Fruit fly (Drosophila melanogaster): ENCODE data around the gene Deaf1.

Gene Deaf1

DNA sequence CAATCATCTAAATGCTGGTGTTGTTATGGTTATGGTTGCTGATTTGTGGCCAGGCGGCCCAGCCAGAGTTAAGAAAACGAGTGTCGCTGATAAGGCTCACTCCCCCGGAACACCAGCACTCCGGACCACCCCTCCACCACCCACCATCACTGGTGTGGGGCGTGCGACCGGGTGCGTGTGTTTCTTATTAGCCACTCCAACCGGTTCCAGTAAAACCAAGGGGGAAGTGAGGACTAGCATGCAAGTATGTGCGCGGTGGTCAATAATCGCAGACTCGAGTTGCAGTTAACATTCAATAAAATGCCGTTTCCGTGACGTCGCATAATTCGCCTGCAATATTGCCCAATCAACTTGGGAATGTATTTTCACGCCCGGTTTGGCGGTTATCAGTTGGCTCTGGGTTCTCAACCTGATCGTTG lies 54.5 kb downstream of the Deaf1 start (continued):
- no peak for TF ChIP-seq CG3163 (GFP tag; optimal IDR thresholded peaks at IDR 0.05)
- no peak for TF ChIP-seq CG18262 (tag; optimal IDR thresholded peaks at IDR 0.05)
- no peak for TF ChIP-seq nerfin-1 (tag; optimal IDR thresholded peaks at IDR 0.05)
- peak; percentile 44; the same call in 1 of the 2 replicates for TF ChIP-seq Atf6 (GFP tag; IDR thresholded peaks at IDR 0.05)
- 0 out of 2 replicates have a peak, but pooled peaks have one; percentile 34 for TF ChIP-seq Drgx (GFP tag; IDR thresholded peaks at IDR 0.05)
- no peak for TF ChIP-seq Eip74EF (GFP tag; optimal IDR thresholded peaks at IDR 0.05)
- TF ChIP-seq Sry-β (GFP tag; optimal IDR thresholded peaks at IDR 0.05): no peak
- TF ChIP-seq CG12659 (GFP tag; optimal IDR thresholded peaks at IDR 0.05): peak; percentile 1
- no peak for TF ChIP-seq CG17612 (GFP tag; IDR thresholded peaks at IDR 0.05)
- no peak for TF ChIP-seq Fer2 (tag; optimal IDR thresholded peaks at IDR 0.05)
- TF ChIP-seq CG7963 (GFP tag; IDR thresholded peaks at IDR 0.05; ENCODE audit: partially characterized antibody): no peak
- TF ChIP-seq ab (GFP tag; optimal IDR thresholded peaks at IDR 0.05): no peak
- no peak for TF ChIP-seq CG10321 (GFP tag; IDR thresholded peaks at IDR 0.05)
- TF ChIP-seq sens-2 (GFP tag; IDR thresholded peaks at IDR 0.05): no peak
- no peak for TF ChIP-seq Dll (GFP tag; IDR thresholded peaks at IDR 0.05; ENCODE audit: partially characterized antibody)
- no peak for TF ChIP-seq CG18619 (GFP tag; optimal IDR thresholded peaks at IDR 0.05)
- no peak for TF ChIP-seq shn (GFP tag; optimal IDR thresholded peaks at IDR 0.05)
- TF ChIP-seq run (tag; optimal IDR thresholded peaks at IDR 0.05): no peak
- TF ChIP-seq CG8281 (tag; optimal IDR thresholded peaks at IDR 0.05): no peak
- no peak for TF ChIP-seq stwl (tag; optimal IDR thresholded peaks at IDR 0.05)
- no peak for TF ChIP-seq Sry-δ (GFP tag; optimal IDR thresholded peaks at IDR 0.05)
- peak; percentile 73 for TF ChIP-seq mirr (GFP tag; optimal IDR thresholded peaks at IDR 0.05)
- no peak for TF ChIP-seq NFAT (GFP tag; IDR thresholded peaks at IDR 0.05)
- TF ChIP-seq tna (GFP tag; IDR thresholded peaks at IDR 0.05; ENCODE audit: partially characterized antibody): 0 out of 2 replicates have a peak, but pooled peaks have one; percentile 23
- no peak for TF ChIP-seq Dip3 (GFP tag; optimal IDR thresholded peaks at IDR 0.05)
- no peak for TF ChIP-seq az2 (GFP tag; optimal IDR thresholded peaks at IDR 0.05)
- TF ChIP-seq fd3F (GFP tag; optimal IDR thresholded peaks at IDR 0.05): no peak
- TF ChIP-seq CG12071 (GFP tag; optimal IDR thresholded peaks at IDR 0.05): no peak
- TF ChIP-seq dysf (GFP tag; IDR thresholded peaks at IDR 0.05): no peak
- peak; percentile 88 for TF ChIP-seq sug (tag; optimal IDR thresholded peaks at IDR 0.05)
- TF ChIP-seq Sox100B (GFP tag; optimal IDR thresholded peaks at IDR 0.05): no peak
- TF ChIP-seq row (GFP tag; IDR thresholded peaks at IDR 0.05): no peak
- TF ChIP-seq Mrtf (GFP tag; IDR thresholded peaks at IDR 0.05): no peak
- TF ChIP-seq CG16863 (GFP tag; optimal IDR thresholded peaks at IDR 0.05): no peak
- TF ChIP-seq CG14965 (GFP tag; optimal IDR thresholded peaks at IDR 0.05; ENCODE audit: borderline replicate concordance): no peak
- TF ChIP-seq CG10209 (GFP tag; optimal IDR thresholded peaks at IDR 0.05): no peak
- TF ChIP-seq Mad (GFP tag; optimal IDR thresholded peaks at IDR 0.05): no peak
- TF ChIP-seq nau (GFP tag; optimal IDR thresholded peaks at IDR 0.05): no peak
- no peak for TF ChIP-seq CG7786 (GFP tag; optimal IDR thresholded peaks at IDR 0.05)
- TF ChIP-seq insv (GFP tag; optimal IDR thresholded peaks at IDR 0.05): no peak
- no peak for TF ChIP-seq Max (GFP tag; optimal IDR thresholded peaks at IDR 0.05)
- TF ChIP-seq eyg (GFP tag; optimal IDR thresholded peaks at IDR 0.05): peak; percentile 1
- no peak for TF ChIP-seq ken (GFP tag; IDR thresholded peaks at IDR 0.05)
- TF ChIP-seq CG1602 (GFP tag; optimal IDR thresholded peaks at IDR 0.05): no peak
- no peak for TF ChIP-seq CG11085 (GFP tag; IDR thresholded peaks at IDR 0.05)
- no peak for TF ChIP-seq chif (GFP tag; optimal IDR thresholded peaks at IDR 0.05)
- no peak for TF ChIP-seq HHEX (GFP tag; optimal IDR thresholded peaks at IDR 0.05)
- TF ChIP-seq Opbp (GFP tag; IDR thresholded peaks at IDR 0.05; ENCODE audit: partially characterized antibody): 0 out of 3 replicates have a peak, but pooled peaks have one; percentile 40
- TF ChIP-seq sim (GFP tag; IDR thresholded peaks at IDR 0.05): no peak
- no peak for TF ChIP-seq Sin3A (optimal IDR thresholded peaks at IDR 0.05)
- TF ChIP-seq Taf1 (GFP tag; IDR thresholded peaks at IDR 0.05): no peak

Measured in whole organism, embryonic.